Fruit fly (Drosophila melanogaster) whole organism, embryonic: ENCODE measurements around the gene Fkbp59.

ENCODE experiments used
- CG10209 ChIP-seq: fragments of 200-800 bp; sonication (Bioruptor generic); optimal IDR thresholded peaks from 3 replicates; lab custom pipeline; 2017; ENCODE audit warnings: missing biosample characterization, mild to moderate bottlenecking, missing genetic modification characterization, missing genetic modification reagents
- CG11504 ChIP-seq: fragments of 200-800 bp; sonication (Bioruptor generic); optimal IDR thresholded peaks from 3 replicates; lab custom pipeline; 2019; ENCODE audit warnings: missing biosample characterization, mild to moderate bottlenecking, missing genetic modification characterization, moderate library complexity
- CG12071 ChIP-seq: fragments of 200-800 bp; sonication (Bioruptor generic); optimal IDR thresholded peaks from 3 replicates; lab custom pipeline; 2018; ENCODE audit warnings: missing biosample characterization, mild to moderate bottlenecking, missing genetic modification characterization
- CG12391 ChIP-seq: fragments of 200-800 bp; sonication (Bioruptor generic); optimal IDR thresholded peaks from 3 replicates; lab custom pipeline; 2018; ENCODE audit warnings: missing biosample characterization, mild to moderate bottlenecking, missing genetic modification characterization, moderate library complexity
- CG14710 ChIP-seq: fragments of 200-800 bp; sonication (Bioruptor generic); optimal IDR thresholded peaks from 3 replicates; lab custom pipeline; 2019; ENCODE audit warnings: missing biosample characterization, mild to moderate bottlenecking, missing genetic modification characterization, moderate library complexity
- CG15073 ChIP-seq: fragments of 200-800 bp; sonication (Bioruptor generic); optimal IDR thresholded peaks from 2 replicates; lab custom pipeline; 2016; ENCODE audit warnings: missing biosample characterization, missing genetic modification characterization
- CG16779 ChIP-seq: fragments of 200-800 bp; sonication (Bioruptor generic); IDR thresholded peaks from 2 replicates; pipeline ENCODE4 v1.3.6; 2022; ENCODE audit warnings: missing biosample characterization, missing genetic modification characterization
- CG16813 ChIP-seq: fragments of 200-800 bp; sonication (Bioruptor generic); IDR thresholded peaks from 3 replicates; pipeline ENCODE4 v1.3.6; 2022; ENCODE audit warnings: missing biosample characterization, missing genetic modification characterization; ENCODE audit not compliant: partially characterized antibody
- CG17912 ChIP-seq: fragments of 200-800 bp; sonication (Bioruptor generic); optimal IDR thresholded peaks from 2 replicates; lab custom pipeline; 2018; ENCODE audit warnings: missing biosample characterization, mild to moderate bottlenecking, missing genetic modification characterization
- CG18476 ChIP-seq: fragments of 200-800 bp; sonication (Bioruptor generic); optimal IDR thresholded peaks from 2 replicates; lab custom pipeline; 2016; ENCODE audit warnings: missing biosample characterization, mild to moderate bottlenecking, missing genetic modification characterization
- CG32532 ChIP-seq: fragments of 200-800 bp; sonication (Bioruptor generic); IDR thresholded peaks from 2 replicates; pipeline ENCODE4 v1.3.6; 2022; ENCODE audit warnings: missing biosample characterization, missing genetic modification characterization
- CG3281 ChIP-seq: fragments of 200-800 bp; sonication (Bioruptor generic); optimal IDR thresholded peaks from 3 replicates; lab custom pipeline; 2017; ENCODE audit warnings: missing biosample characterization, mild to moderate bottlenecking, missing genetic modification characterization
- CG34422 ChIP-seq: fragments of 200-800 bp; sonication (Bioruptor generic); IDR thresholded peaks from 3 replicates; pipeline ENCODE4 v1.3.6; 2022; ENCODE audit warnings: missing biosample characterization, missing genetic modification characterization
- CG3847 ChIP-seq: fragments of 200-800 bp; sonication (Bioruptor generic); IDR thresholded peaks from 2 replicates; pipeline ENCODE4 v1.3.6; 2022; ENCODE audit warnings: missing biosample characterization, missing genetic modification characterization
- CG3995 ChIP-seq: fragments of 200-800 bp; sonication (Bioruptor generic); optimal IDR thresholded peaks from 3 replicates; lab custom pipeline; 2016; ENCODE audit warnings: missing biosample characterization, missing genetic modification characterization
- CG5180 ChIP-seq: fragments of 200-800 bp; sonication (Bioruptor generic); optimal IDR thresholded peaks from 3 replicates; lab custom pipeline; 2017; ENCODE audit warnings: missing biosample characterization, missing genetic modification characterization, mild to moderate bottlenecking, moderate library complexity, missing genetic modification reagents
- CG5953 ChIP-seq: fragments of 200-800 bp; sonication (Bioruptor generic); IDR thresholded peaks from 2 replicates; pipeline ENCODE4 v1.3.6; 2022; ENCODE audit warnings: missing biosample characterization, missing genetic modification characterization
- CG8281 ChIP-seq: fragments of 200-800 bp; sonication (Bioruptor generic); optimal IDR thresholded peaks from 2 replicates; lab custom pipeline; 2018; ENCODE audit warnings: missing biosample characterization, mild to moderate bottlenecking, missing genetic modification characterization, moderate library complexity
- CG9609 ChIP-seq: fragments of 200-800 bp; sonication (Bioruptor generic); optimal IDR thresholded peaks from 3 replicates; lab custom pipeline; 2016; ENCODE audit warnings: missing biosample characterization, missing genetic modification characterization
- CkIIα-i1 ChIP-seq: fragments of 200-800 bp; sonication (Bioruptor generic); IDR thresholded peaks from 2 replicates; pipeline ENCODE4 v1.3.6; 2022; ENCODE audit warnings: missing biosample characterization, missing genetic modification characterization
- CrebB ChIP-seq: fragments of 200-800 bp; sonication (Bioruptor generic); optimal IDR thresholded peaks from 3 replicates; lab custom pipeline; 2018; ENCODE audit warnings: missing biosample characterization, mild to moderate bottlenecking, missing genetic modification characterization
- Dbx ChIP-seq: fragments of 200-800 bp; sonication (Bioruptor generic); IDR thresholded peaks from 3 replicates; pipeline ENCODE4 v1.3.6; 2022; ENCODE audit warnings: missing biosample characterization, missing genetic modification characterization
- Deaf1 ChIP-seq: fragments of 200-800 bp; optimal IDR thresholded peaks from 3 replicates; lab custom pipeline; 2019; ENCODE audit warnings: missing biosample characterization, mild to moderate bottlenecking, missing genetic modification characterization, moderate library complexity
- Dek ChIP-seq: fragments of 200-800 bp; sonication (Bioruptor generic); optimal IDR thresholded peaks from 3 replicates; lab custom pipeline; 2019; ENCODE audit warnings: missing biosample characterization, mild to moderate bottlenecking, missing genetic modification characterization, moderate library complexity
- ERR ChIP-seq: fragments of 200-800 bp; sonication (Bioruptor generic); optimal IDR thresholded peaks from 2 replicates; lab custom pipeline; 2016; ENCODE audit warnings: missing biosample characterization, missing genetic modification characterization
- Lpt ChIP-seq: fragments of >200 bp; optimal IDR thresholded peaks from 2 replicates; lab custom pipeline; 2018; ENCODE audit warnings: missing biosample characterization, missing genetic modification characterization
- Max ChIP-seq: fragments of 200-800 bp; sonication (Bioruptor generic); optimal IDR thresholded peaks from 2 replicates; lab custom pipeline; 2016; ENCODE audit warnings: missing biosample characterization, mild to moderate bottlenecking, missing genetic modification characterization
- Oli ChIP-seq: fragments of 200-800 bp; sonication (Bioruptor generic); optimal IDR thresholded peaks from 2 replicates; lab custom pipeline; 2018; ENCODE audit warnings: missing biosample characterization, mild to moderate bottlenecking, missing genetic modification characterization, moderate library complexity
- Sin3A ChIP-seq: fragments of >200 bp; optimal IDR thresholded peaks from 2 replicates; lab custom pipeline; 2018
- Usf ChIP-seq: fragments of 200-800 bp; sonication (Bioruptor generic); optimal IDR thresholded peaks from 2 replicates; lab custom pipeline; 2017; ENCODE audit warnings: missing genotype, missing biosample characterization, missing genetic modification characterization
- Vsx1 ChIP-seq: fragments of 200-800 bp; sonication (Bioruptor generic); optimal IDR thresholded peaks from 2 replicates; lab custom pipeline; 2017; ENCODE audit warnings: missing biosample characterization, mild to moderate bottlenecking, missing genetic modification characterization, missing genetic modification reagents
- YL-1 ChIP-seq: fragments of 200-800 bp; sonication (Bioruptor generic); optimal IDR thresholded peaks from 3 replicates; lab custom pipeline; 2017; ENCODE audit warnings: missing biosample characterization, mild to moderate bottlenecking, missing genetic modification characterization
- ac ChIP-seq: fragments of 200-800 bp; sonication (Bioruptor generic); optimal IDR thresholded peaks from 3 replicates; lab custom pipeline; 2017; ENCODE audit warnings: missing biosample characterization, mild to moderate bottlenecking, missing genetic modification characterization
- caup ChIP-seq: fragments of 200-800 bp; sonication (Bioruptor generic); optimal IDR thresholded peaks from 3 replicates; lab custom pipeline; 2017; ENCODE audit warnings: missing biosample characterization, mild to moderate bottlenecking, missing genetic modification characterization, moderate library complexity; ENCODE audit not compliant: severe bottlenecking
- danr ChIP-seq: fragments of 200-800 bp; sonication (Bioruptor generic); IDR thresholded peaks from 2 replicates; pipeline ENCODE4 v1.3.6; 2022; ENCODE audit warnings: missing biosample characterization, missing genetic modification characterization
- emc ChIP-seq: fragments of 200-800 bp; sonication (Bioruptor generic); optimal IDR thresholded peaks from 2 replicates; lab custom pipeline; 2016; ENCODE audit warnings: missing biosample characterization, missing genetic modification characterization
- ftz-f1 ChIP-seq: fragments of 200-800 bp; sonication (Bioruptor generic); optimal IDR thresholded peaks from 2 replicates; lab custom pipeline; 2016; ENCODE audit warnings: missing biosample characterization, missing genetic modification characterization
- hkb ChIP-seq, 2 experiments: fragments of 200-800 bp in 1 of 2; fragments of >200 bp in 1 of 2; sonication (Bioruptor generic) in 1 of 2; IDR thresholded peaks in 1 of 2; optimal IDR thresholded peaks in 1 of 2; 2 replicates each; pipeline versions ENCODE4 v1.3.6 to Lab custom; 2017 to 2022; ENCODE audit warnings: missing biosample characterization in 1 of 2, missing genetic modification characterization in 1 of 2
- inv ChIP-seq: fragments of 200-800 bp; sonication (Bioruptor generic); IDR thresholded peaks from 2 replicates; pipeline ENCODE4 v1.3.6; 2022; ENCODE audit warnings: missing biosample characterization, missing genetic modification characterization; ENCODE audit not compliant: partially characterized antibody
- otp ChIP-seq: fragments of 200-800 bp; sonication (Bioruptor generic); IDR thresholded peaks from 3 replicates; pipeline ENCODE4, ENCODE4 v1.3.6; 2022; ENCODE audit warnings: missing biosample characterization, missing genetic modification characterization
- repo ChIP-seq: fragments of 200-800 bp; sonication (Bioruptor generic); optimal IDR thresholded peaks from 2 replicates; lab custom pipeline; 2016; ENCODE audit warnings: missing biosample characterization, missing genetic modification characterization
- sens-2 ChIP-seq: fragments of 200-800 bp; sonication (Bioruptor generic); IDR thresholded peaks from 2 replicates; pipeline ENCODE4 v1.3.6; 2022; ENCODE audit warnings: missing biosample characterization, missing genetic modification characterization
- stc ChIP-seq: fragments of 200-800 bp; sonication (Bioruptor generic); IDR thresholded peaks from 2 replicates; pipeline ENCODE4 v1.3.6; 2022; ENCODE audit warnings: missing biosample characterization, missing genetic modification characterization
- sug ChIP-seq: fragments of 200-800 bp; optimal IDR thresholded peaks from 2 replicates; lab custom pipeline; 2019; ENCODE audit warnings: missing biosample characterization, mild to moderate bottlenecking, missing genetic modification characterization, moderate library complexity
- tin ChIP-seq: fragments of 200-800 bp; sonication (Bioruptor generic); optimal IDR thresholded peaks from 3 replicates; lab custom pipeline; 2016; ENCODE audit warnings: missing biosample characterization, missing genetic modification characterization
- tna ChIP-seq: fragments of 200-800 bp; sonication (Bioruptor generic); IDR thresholded peaks from 2 replicates; pipeline ENCODE4 v1.3.6; 2022; ENCODE audit warnings: missing biosample characterization, missing genetic modification characterization; ENCODE audit not compliant: partially characterized antibody
- unpg ChIP-seq: fragments of 200-800 bp; sonication (Bioruptor generic); optimal IDR thresholded peaks from 3 replicates; lab custom pipeline; 2018; ENCODE audit warnings: missing biosample characterization, mild to moderate bottlenecking, missing genetic modification characterization, moderate library complexity
- wor ChIP-seq: fragments of 200-800 bp; sonication (Bioruptor generic); IDR thresholded peaks from 2 replicates; pipeline ENCODE4 v1.3.6; 2022; ENCODE audit warnings: missing biosample characterization, missing genetic modification characterization

Fkbp59 gene

dm6 chr2L:9918020-9918959 lies 30.5 kb downstream of the Fkbp59 start, which contains the start of the genes CG5885 and CG4598 (continued):
- TF ChIP-seq sug (peak; percentile 70), CG10209 (GFP tag; lab: Kevin White, UChicago) (peak; percentile 66), YL-1 (GFP tag; lab: Kevin White, UChicago) (peak; percentile 89), CG18476 (no peak), Dbx (GFP tag; lab: Robert Waterston, UW) (peak; percentile 80), CG16779 (GFP tag; lab: Robert Waterston, UW) (0 out of 2 replicates have a peak, but pooled peaks have one; percentile 13), Oli (peak; percentile 62), CG15073 (no peak), caup (GFP tag; lab: Kevin White, UChicago) (peak; percentile 59), stc (GFP tag; lab: Robert Waterston, UW) (peak; percentile 51), CG11504 (tag; lab: Kevin White, UChicago) (peak; percentile 84), CG3281 (GFP tag; lab: Kevin White, UChicago) (peak; percentile 34), Usf (GFP tag; lab: Kevin White, UChicago) (no peak), Deaf1 (peak; percentile 89), ERR (GFP tag; lab: Kevin White, UChicago) (no peak), otp (GFP tag; lab: Robert Waterston, UW) (peak; percentile 42; the same call in 2 of the 3 replicates), CG3995 (GFP tag; lab: Kevin White, UChicago) (no peak), CG9609 (GFP tag; lab: Kevin White, UChicago) (no peak), CG5180 (peak; percentile 48), emc (GFP tag; lab: Kevin White, UChicago) (no peak), ftz-f1 (no peak), CG17912 (GFP tag; lab: Kevin White, UChicago) (peak; percentile 46), hkb (optimal IDR thresholded peaks at IDR 0.05; lab: Kevin White, UChicago) (no peak), hkb (GFP tag; IDR thresholded peaks at IDR 0.05; lab: Robert Waterston, UW) (peak; percentile 84), CkIIα-i1 (no peak), CG32532 (GFP tag; lab: Robert Waterston, UW) (peak; percentile 79), sens-2 (GFP tag; lab: Robert Waterston, UW) (peak; percentile 72; the same call in 1 of the 2 replicates), repo (GFP tag; lab: Kevin White, UChicago) (no peak), CG16813 (GFP tag; lab: Robert Waterston, UW) (peak; percentile 83), CG8281 (tag; lab: Kevin White, UChicago) (no peak), CrebB (tag; lab: Kevin White, UChicago) (peak; percentile 59), Vsx1 (no peak), CG34422 (GFP tag; lab: Robert Waterston, UW) (peak; percentile 63; the same call in 2 of the 3 replicates), inv (GFP tag; lab: Robert Waterston, UW) (peak; percentile 58), tna (GFP tag; lab: Robert Waterston, UW) (peak; percentile 48), Max (no peak), CG5953 (no peak), Lpt (no peak), Dek (tag; lab: Kevin White, UChicago) (peak; percentile 76), CG12391 (tag; lab: Kevin White, UChicago) (peak; percentile 82), CG12071 (no peak), unpg (GFP tag; lab: Kevin White, UChicago) (peak; percentile 70), danr (GFP tag; lab: Robert Waterston, UW) (no peak), Sin3A (lab: Kevin White, UChicago) (peak; percentile 46), CG14710 (tag; lab: Kevin White, UChicago) (peak; percentile 64), ac (no peak), CG3847 (GFP tag; lab: Robert Waterston, UW) (peak; percentile 59), wor (GFP tag; lab: Robert Waterston, UW) (0 out of 2 replicates have a peak, but pooled peaks have one; percentile 19), tin (GFP tag; lab: Kevin White, UChicago) (peak; percentile 48)
